Worm (Caenorhabditis elegans): Measurements from ENCODE around the gene srd-11.

- TF ChIP-seq alr-1 (tag; optimal IDR thresholded peaks at IDR 0.05) = no peak
- TF ChIP-seq nhr-12 (tag; optimal IDR thresholded peaks at IDR 0.05) = no peak
- no peak for TF ChIP-seq crh-2 (tag; optimal IDR thresholded peaks at IDR 0.05)
- no peak for TF ChIP-seq unc-55 (GFP tag; optimal IDR thresholded peaks at IDR 0.05)
- no peak for TF ChIP-seq skn-1 (tag; optimal IDR thresholded peaks at IDR 0.05)
- no peak for TF ChIP-seq ceh-16 (tag; optimal IDR thresholded peaks at IDR 0.05)
- TF ChIP-seq ama-1 (optimal IDR thresholded peaks at IDR 0.05) = no peak
- no peak for TF ChIP-seq lsy-2 (tag; optimal IDR thresholded peaks at IDR 0.05)
- TF ChIP-seq zag-1 (tag; optimal IDR thresholded peaks at IDR 0.05) = no peak
- no peak for TF ChIP-seq elt-1 (tag; optimal IDR thresholded peaks at IDR 0.05)
- TF ChIP-seq ceh-82 (tag; optimal IDR thresholded peaks at IDR 0.05) = no peak
- no peak for TF ChIP-seq fos-1 (tag; optimal IDR thresholded peaks at IDR 0.05)
- TF ChIP-seq nhr-77 (tag; optimal IDR thresholded peaks at IDR 0.05) = no peak
- no peak for TF ChIP-seq blmp-1 (tag; optimal IDR thresholded peaks at IDR 0.05; ENCODE audit: insufficient read depth)
Observed at ce11 chrV:13645848-13646578, 26.4 kb upstream of the srd-11 start.
